Worm (Caenorhabditis elegans) whole organism, L3 larva: Measurements from ENCODE around the gene R144.10.

ENCODE experiments used
- R02D3.7 ChIP-seq: fragments of 150-350 bp; optimal IDR thresholded peaks from 2 replicates; lab custom pipeline; 2014; ENCODE audit warnings: missing biosample characterization, missing genetic modification characterization
- ZK546.5 ChIP-seq: sonication (generic microtip); optimal IDR thresholded peaks from 2 replicates; lab custom pipeline; 2017; ENCODE audit warnings: missing biosample characterization, missing genetic modification characterization
- aly-2 ChIP-seq: fragments of 150-350 bp; optimal IDR thresholded peaks from 2 replicates; lab custom pipeline; 2014; ENCODE audit warnings: missing biosample characterization, missing genetic modification characterization
- ama-1 ChIP-seq: fragments of 150-350 bp; optimal IDR thresholded peaks from 2 replicates; lab custom pipeline; 2018
- ceh-16 ChIP-seq: sonication (generic microtip); optimal IDR thresholded peaks from 2 replicates; lab custom pipeline; 2017; ENCODE audit warnings: missing biosample characterization, missing genetic modification characterization
- ceh-28 ChIP-seq: fragments of 150-350 bp; optimal IDR thresholded peaks from 2 replicates; lab custom pipeline; 2014; ENCODE audit warnings: missing biosample characterization, missing genetic modification reagents, missing genetic modification characterization
- ceh-82 ChIP-seq: fragments of 150-350 bp; optimal IDR thresholded peaks from 2 replicates; lab custom pipeline; 2014; ENCODE audit warnings: missing biosample characterization, missing genetic modification characterization
- ceh-9 ChIP-seq: sonication (generic microtip); optimal IDR thresholded peaks from 2 replicates; lab custom pipeline; 2018; ENCODE audit warnings: missing biosample characterization, missing genetic modification characterization
- daf-12 ChIP-seq: fragments of 150-350 bp; optimal IDR thresholded peaks from 2 replicates; lab custom pipeline; 2014; ENCODE audit warnings: missing biosample characterization, missing genetic modification reagents, missing genetic modification characterization
- egl-27 ChIP-seq: sonication (generic microtip); optimal IDR thresholded peaks from 4 replicates; lab custom pipeline; 2017; ENCODE audit warnings: missing biosample characterization, missing genetic modification reagents, missing genetic modification characterization
- egl-5 ChIP-seq: fragments of 150-350 bp; optimal IDR thresholded peaks from 2 replicates; lab custom pipeline; 2017; ENCODE audit warnings: missing biosample characterization, missing genetic modification reagents, missing genetic modification characterization, inconsistent platforms
- elt-1 ChIP-seq: fragments of 150-350 bp; optimal IDR thresholded peaks from 2 replicates; lab custom pipeline; 2014; ENCODE audit warnings: missing biosample characterization, missing genetic modification characterization
- elt-2 ChIP-seq: sonication (generic microtip); optimal IDR thresholded peaks from 2 replicates; lab custom pipeline; 2016; ENCODE audit warnings: missing genetic modification reagents, mild to moderate bottlenecking, missing genetic modification characterization, missing compliant biosample characterization
- elt-3 ChIP-seq, 3 experiments: fragments of 150-350 bp in 1 of 3; sonication (generic microtip) in 2 of 3; optimal IDR thresholded peaks; 2 replicates in 2 of 3; 4 replicates in 1 of 3; lab custom pipeline; 2014 to 2017; ENCODE audit warnings: missing biosample characterization in 3 of 3, missing genetic modification characterization in 3 of 3
- eor-1 ChIP-seq, 2 experiments: fragments of 150-350 bp; optimal IDR thresholded peaks; 2 replicates each; lab custom pipeline; 2014 to 2018; ENCODE audit warnings: missing biosample characterization in 2 of 2, missing genetic modification characterization in 2 of 2
- fkh-10 ChIP-seq: sonication (generic microtip); optimal IDR thresholded peaks from 2 replicates; lab custom pipeline; 2017; ENCODE audit warnings: missing biosample characterization, missing genetic modification reagents, missing genetic modification characterization
- fkh-2 ChIP-seq: fragments of 150-350 bp; optimal IDR thresholded peaks from 2 replicates; lab custom pipeline; 2014; ENCODE audit warnings: missing biosample characterization, missing genetic modification reagents, missing genetic modification characterization
- fos-1 ChIP-seq: fragments of 150-350 bp; optimal IDR thresholded peaks from 2 replicates; lab custom pipeline; 2014; ENCODE audit warnings: missing biosample characterization, missing genetic modification characterization
- hmg-11 ChIP-seq: sonication (generic microtip); optimal IDR thresholded peaks from 2 replicates; lab custom pipeline; 2016; ENCODE audit warnings: missing genetic modification characterization, missing compliant biosample characterization
- jun-1 ChIP-seq: fragments of 150-350 bp; optimal IDR thresholded peaks from 2 replicates; lab custom pipeline; 2014; ENCODE audit warnings: missing biosample characterization, missing genetic modification reagents, missing genetic modification characterization
- lin-15B ChIP-seq: fragments of 150-350 bp; optimal IDR thresholded peaks from 2 replicates; lab custom pipeline; 2014; ENCODE audit warnings: missing biosample characterization, missing genetic modification characterization
- lin-39 ChIP-seq: fragments of 150-350 bp; optimal IDR thresholded peaks from 2 replicates; lab custom pipeline; 2018; ENCODE audit warnings: missing biosample characterization, missing genetic modification reagents, missing genetic modification characterization
- lsy-12 ChIP-seq: sonication (generic microtip); optimal IDR thresholded peaks from 2 replicates; lab custom pipeline; 2016; ENCODE audit warnings: mild to moderate bottlenecking, missing genetic modification characterization, missing compliant biosample characterization
- mdl-1 ChIP-seq: fragments of 150-350 bp; optimal IDR thresholded peaks from 2 replicates; lab custom pipeline; 2014; ENCODE audit warnings: missing biosample characterization, missing genetic modification characterization
- mml-1 ChIP-seq: fragments of 150-350 bp; sonication (generic microtip); optimal IDR thresholded peaks from 3 replicates; lab custom pipeline; 2014; ENCODE audit warnings: missing biosample characterization, missing genetic modification characterization
- nfya-1 ChIP-seq: sonication (generic microtip); optimal IDR thresholded peaks from 2 replicates; lab custom pipeline; 2017; ENCODE audit warnings: missing genetic modification characterization, mild to moderate bottlenecking, missing compliant biosample characterization, antibody characterized with exemption, moderate library complexity; ENCODE audit not compliant: insufficient read depth
- nhr-11 ChIP-seq: fragments of 150-350 bp; optimal IDR thresholded peaks from 2 replicates; lab custom pipeline; 2014; ENCODE audit warnings: missing biosample characterization, missing genetic modification characterization
- nhr-12 ChIP-seq: fragments of 150-350 bp; optimal IDR thresholded peaks from 2 replicates; lab custom pipeline; 2014; ENCODE audit warnings: missing biosample characterization, missing genetic modification characterization
- nhr-23 ChIP-seq: fragments of 150-350 bp; optimal IDR thresholded peaks from 2 replicates; lab custom pipeline; 2014; ENCODE audit warnings: missing biosample characterization, missing genetic modification reagents, missing genetic modification characterization
- nhr-237 ChIP-seq: fragments of 150-350 bp; optimal IDR thresholded peaks from 2 replicates; lab custom pipeline; 2014; ENCODE audit warnings: missing biosample characterization, missing genetic modification characterization
- nhr-25 ChIP-seq: sonication (generic microtip); optimal IDR thresholded peaks from 2 replicates; lab custom pipeline; 2017; ENCODE audit warnings: missing biosample characterization, missing genetic modification characterization
- nhr-28 ChIP-seq: fragments of 150-350 bp; optimal IDR thresholded peaks from 2 replicates; lab custom pipeline; 2014; ENCODE audit warnings: missing biosample characterization, missing genetic modification characterization
- nhr-43 ChIP-seq: sonication (generic microtip); optimal IDR thresholded peaks from 2 replicates; lab custom pipeline; 2016; ENCODE audit warnings: mild to moderate bottlenecking, missing genetic modification characterization, missing compliant biosample characterization; ENCODE audit not compliant: poor library complexity, severe bottlenecking
- nhr-67 ChIP-seq: fragments of 150-350 bp; optimal IDR thresholded peaks from 2 replicates; lab custom pipeline; 2014; ENCODE audit warnings: missing biosample characterization, missing genetic modification characterization
- nhr-76 ChIP-seq: fragments of 150-350 bp; sonication (generic microtip); optimal IDR thresholded peaks from 5 replicates; lab custom pipeline; 2014; ENCODE audit warnings: missing biosample characterization, missing genetic modification characterization
- nhr-77 ChIP-seq: fragments of 150-350 bp; optimal IDR thresholded peaks from 2 replicates; lab custom pipeline; 2014; ENCODE audit warnings: missing biosample characterization, missing genetic modification characterization
- pha-4 ChIP-seq: fragments of 150-350 bp; optimal IDR thresholded peaks from 2 replicates; lab custom pipeline; 2014; ENCODE audit warnings: missing biosample characterization, missing genetic modification reagents, missing genetic modification characterization
- pqm-1 ChIP-seq: fragments of 150-350 bp; optimal IDR thresholded peaks from 2 replicates; lab custom pipeline; 2017; ENCODE audit warnings: missing biosample characterization, missing genetic modification characterization, inconsistent platforms
- sea-2 ChIP-seq: fragments of 150-350 bp; sonication (generic microtip); optimal IDR thresholded peaks from 4 replicates; lab custom pipeline; 2014; ENCODE audit warnings: missing biosample characterization, missing genetic modification reagents, missing genetic modification characterization
- skn-1 ChIP-seq: fragments of 150-350 bp; optimal IDR thresholded peaks from 2 replicates; lab custom pipeline; 2014; ENCODE audit warnings: missing biosample characterization, missing genetic modification characterization
- snpc-4 ChIP-seq: fragments of 150-350 bp; optimal IDR thresholded peaks from 2 replicates; lab custom pipeline; 2014; ENCODE audit warnings: missing biosample characterization, missing genetic modification characterization
- tbx-2 ChIP-seq: sonication (generic microtip); optimal IDR thresholded peaks from 2 replicates; lab custom pipeline; 2016; ENCODE audit warnings: mild to moderate bottlenecking, missing genetic modification characterization, missing compliant biosample characterization
- unc-39 ChIP-seq: sonication (generic microtip); optimal IDR thresholded peaks from 4 replicates; lab custom pipeline; 2017; ENCODE audit warnings: missing biosample characterization, missing genetic modification characterization
- unc-62 ChIP-seq: fragments of 150-350 bp; sonication (generic microtip); optimal IDR thresholded peaks from 4 replicates; lab custom pipeline; 2014; ENCODE audit warnings: missing biosample characterization, missing genetic modification reagents, missing genetic modification characterization
- zag-1 ChIP-seq: fragments of 150-350 bp; optimal IDR thresholded peaks from 2 replicates; lab custom pipeline; 2014; ENCODE audit warnings: missing biosample characterization, missing genetic modification characterization
- ztf-11 ChIP-seq: fragments of 150-350 bp; optimal IDR thresholded peaks from 2 replicates; lab custom pipeline; 2014; ENCODE audit warnings: missing biosample characterization, missing genetic modification characterization
- ztf-4 ChIP-seq: fragments of 150-350 bp; optimal IDR thresholded peaks from 2 replicates; lab custom pipeline; 2014; ENCODE audit warnings: missing biosample characterization, missing genetic modification characterization

The R144.10 gene

ce11 chrIII:5017550-5017949 lies 15.4 kb upstream of the R144.10 start, which contains the start of gene larp-1:
larp-1 (minus strand) TSS chrIII:5017650.
- TF ChIP-seq elt-1 (tag; lab: Kevin White, UChicago): no peak
- TF ChIP-seq ama-1: no peak
- TF ChIP-seq eor-1 (tag; optimal IDR thresholded peaks at IDR 0.05; lab: Kevin White, UChicago): no peak

- TF ChIP-seq nhr-25 (tag; lab: Kevin White, UChicago): peak; percentile 91
- no peak for TF ChIP-seq nhr-77 (tag; lab: Kevin White, UChicago)
- peak; percentile 44 for TF ChIP-seq ama-1
- TF ChIP-seq nhr-11 (tag; lab: Kevin White, UChicago): peak; percentile 89
- peak; percentile 15 for TF ChIP-seq fos-1 (tag; lab: Kevin White, UChicago)
- peak; percentile 63 for TF ChIP-seq elt-1 (tag; lab: Kevin White, UChicago)
- TF ChIP-seq R02D3.7 (tag; lab: Kevin White, UChicago): peak; percentile 55
- peak; percentile 91 for TF ChIP-seq nfya-1 (tag; lab: Kevin White, UChicago)
- TF ChIP-seq ztf-4 (tag; lab: Kevin White, UChicago): peak; percentile 66
- TF ChIP-seq unc-62 (GFP tag; lab: Kevin White, UChicago): peak; percentile 51
- TF ChIP-seq nhr-76 (tag; lab: Kevin White, UChicago): no peak
- TF ChIP-seq zag-1: no peak
- peak; percentile 73 for TF ChIP-seq lin-15B (tag; lab: Kevin White, UChicago)
- TF ChIP-seq nhr-67 (tag; lab: Kevin White, UChicago): no peak
- TF ChIP-seq nhr-43: no peak
- no peak for TF ChIP-seq daf-12 (tag; lab: Kevin White, UChicago)
- TF ChIP-seq pha-4: peak; percentile 87
- TF ChIP-seq snpc-4 (tag; lab: Kevin White, UChicago): peak; percentile 74
- TF ChIP-seq elt-3 (tag; optimal IDR thresholded peaks at IDR 0.05; lab: Kevin White, UChicago): no peak
- TF ChIP-seq tbx-2: peak; percentile 76
- TF ChIP-seq mml-1 (tag; lab: Kevin White, UChicago): no peak
- no peak for TF ChIP-seq ceh-82 (tag; lab: Kevin White, UChicago)
- peak; percentile 26 for TF ChIP-seq egl-5 (tag; lab: Kevin White, UChicago)
- peak; percentile 12 for TF ChIP-seq fkh-10 (GFP tag; lab: Kevin White, UChicago)
- no peak for TF ChIP-seq eor-1 (tag; optimal IDR thresholded peaks at IDR 0.05; lab: Kevin White, UChicago)
- peak; percentile 64 for TF ChIP-seq egl-27 (tag; lab: Kevin White, UChicago)
- no peak for TF ChIP-seq ceh-9 (tag; lab: Kevin White, UChicago)
- peak; percentile 95 for TF ChIP-seq lin-39 (tag; lab: Kevin White, UChicago)
- no peak for TF ChIP-seq fkh-2 (tag; lab: Kevin White, UChicago)
- TF ChIP-seq nhr-23: peak; percentile 83
- peak; percentile 66 for TF ChIP-seq elt-2 (tag; lab: Kevin White, UChicago)
- TF ChIP-seq unc-39 (tag; lab: Kevin White, UChicago): no peak
- TF ChIP-seq hmg-11 (tag; lab: Kevin White, UChicago): peak; percentile 93
- TF ChIP-seq pqm-1: peak; percentile 38
- TF ChIP-seq ceh-16 (tag; lab: Kevin White, UChicago): peak; percentile 12
- TF ChIP-seq nhr-28 (tag; lab: Kevin White, UChicago): no peak
- TF ChIP-seq jun-1 (tag; lab: Kevin White, UChicago): peak; percentile 90
- peak; percentile 75 for TF ChIP-seq ceh-28 (tag; lab: Kevin White, UChicago)
- no peak for TF ChIP-seq nhr-237 (tag; lab: Kevin White, UChicago)
- no peak for TF ChIP-seq aly-2 (tag; lab: Kevin White, UChicago)
- no peak for TF ChIP-seq nhr-12 (tag; lab: Kevin White, UChicago)
- TF ChIP-seq mdl-1 (tag; lab: Kevin White, UChicago): peak; percentile 41
- no peak for TF ChIP-seq ZK546.5 (tag; lab: Kevin White, UChicago)
- peak; percentile 38 for TF ChIP-seq skn-1
- TF ChIP-seq ztf-11 (tag; lab: Kevin White, UChicago): no peak
- TF ChIP-seq sea-2 (GFP tag; lab: Kevin White, UChicago): no peak
- peak; percentile 76 for TF ChIP-seq lsy-12 (tag; lab: Kevin White, UChicago)
- TF ChIP-seq, all 47 proteins: peak for 27
These were observed 11.8 kb upstream of the R144.10 start for ce11 chrIII:5013915-5014346.
